Worm (Caenorhabditis elegans): ENCODE results near the gene Y47D3A.13.

DNA sequence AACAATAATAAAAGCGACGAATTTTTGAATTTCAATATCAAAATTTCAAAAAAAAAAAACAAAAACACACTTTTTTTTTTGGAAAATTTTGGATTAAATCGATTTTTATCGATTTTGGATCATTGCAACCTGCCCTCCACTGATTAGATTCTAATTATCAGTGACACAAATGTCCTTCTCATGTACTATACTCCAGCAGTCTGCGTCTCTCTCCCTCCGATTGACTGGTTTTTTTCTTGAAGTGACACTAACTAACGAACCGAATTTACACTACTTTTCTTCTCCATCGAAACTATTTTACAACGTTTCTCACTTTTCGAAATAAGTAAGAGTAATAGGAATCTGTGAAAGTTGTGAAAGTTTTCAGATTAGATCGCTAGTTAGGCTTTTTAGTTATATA, 16.9 kb upstream of the Y47D3A.13 start:
- TF ChIP-seq him-1 (tag; optimal IDR thresholded peaks at IDR 0.05) (no peak), W03F9.2 (tag; optimal IDR thresholded peaks at IDR 0.05) (no peak)
